Worm (Caenorhabditis elegans): ENCODE results near the gene piga-1.

The piga-1 gene

DNA sequence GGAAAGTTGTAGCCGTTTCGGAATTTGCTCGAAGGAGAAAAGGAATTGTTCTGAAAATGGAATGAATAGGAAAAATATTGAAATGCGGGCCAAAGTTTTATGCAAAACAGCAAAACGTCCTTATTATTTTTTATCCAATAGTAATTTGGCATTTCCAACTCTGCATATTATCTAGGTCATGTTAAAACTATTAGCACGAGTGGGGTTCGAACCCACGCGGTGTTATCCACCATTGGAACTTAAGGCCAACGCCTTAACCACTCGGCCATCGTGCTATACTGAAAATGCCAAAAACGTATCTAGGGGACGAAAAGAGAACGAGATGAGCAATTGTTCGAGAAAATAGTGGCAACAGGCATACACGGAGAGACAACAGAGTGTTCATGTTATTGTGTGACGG lies 29.7 kb downstream of the piga-1 start (continued):
- TF ChIP-seq lin-40 (tag; optimal IDR thresholded peaks at IDR 0.05) = no peak
- TF ChIP-seq sptf-2 (GFP tag; optimal IDR thresholded peaks at IDR 0.05) = peak; percentile 90
- no peak for TF ChIP-seq dox-1 (GFP tag; IDR thresholded peaks at IDR 0.05)
- no peak for TF ChIP-seq F10E7.11 (tag; optimal IDR thresholded peaks at IDR 0.05)
- TF ChIP-seq lin-26 (GFP tag; IDR thresholded peaks at IDR 0.05) = 0 out of 2 replicates have a peak, but pooled peaks have one; percentile 60
- TF ChIP-seq snpc-1.3 (tag; optimal IDR thresholded peaks at IDR 0.05; ENCODE audit: insufficient read depth) = peak; percentile 37
- TF ChIP-seq F39B2.1 (GFP tag; IDR thresholded peaks at IDR 0.05) = no peak
- TF ChIP-seq pbrm-1 (GFP tag; IDR thresholded peaks at IDR 0.05) = no peak
- TF ChIP-seq ceh-100 (GFP tag; IDR thresholded peaks at IDR 0.05) = no peak
- TF ChIP-seq zim-3 (tag; optimal IDR thresholded peaks at IDR 0.05) = no peak
- TF ChIP-seq F52B5.7 (tag; optimal IDR thresholded peaks at IDR 0.05) = no peak
- no peak for TF ChIP-seq nhr-90 (tag; optimal IDR thresholded peaks at IDR 0.05)
- TF ChIP-seq pha-4 (tag; optimal IDR thresholded peaks at IDR 0.05) = no peak
- TF ChIP-seq mes-4 (tag; optimal IDR thresholded peaks at IDR 0.05) = no peak
- no peak for TF ChIP-seq dpff-1 (tag; optimal IDR thresholded peaks at IDR 0.05)
- no peak for TF ChIP-seq aptf-3 (GFP tag; IDR thresholded peaks at IDR 0.05)
- TF ChIP-seq ztf-18 (tag; optimal IDR thresholded peaks at IDR 0.05) = no peak
- TF ChIP-seq F57C9.4 (tag; optimal IDR thresholded peaks at IDR 0.05) = no peak
- TF ChIP-seq ztf-25 (GFP tag; IDR thresholded peaks at IDR 0.05) = no peak
- TF ChIP-seq Y53F4B.3 (GFP tag; IDR thresholded peaks at IDR 0.05) = no peak
- TF ChIP-seq C06A6.2 (GFP tag; conservative IDR thresholded peaks at IDR 0.05) = no peak
- TF ChIP-seq unc-62 (GFP tag; optimal IDR thresholded peaks at IDR 0.05) = no peak
- TF ChIP-seq sea-2 (GFP tag; IDR thresholded peaks at IDR 0.05) = no peak
- TF ChIP-seq ztf-28 (GFP tag; IDR thresholded peaks at IDR 0.05) = no peak

DNA sequence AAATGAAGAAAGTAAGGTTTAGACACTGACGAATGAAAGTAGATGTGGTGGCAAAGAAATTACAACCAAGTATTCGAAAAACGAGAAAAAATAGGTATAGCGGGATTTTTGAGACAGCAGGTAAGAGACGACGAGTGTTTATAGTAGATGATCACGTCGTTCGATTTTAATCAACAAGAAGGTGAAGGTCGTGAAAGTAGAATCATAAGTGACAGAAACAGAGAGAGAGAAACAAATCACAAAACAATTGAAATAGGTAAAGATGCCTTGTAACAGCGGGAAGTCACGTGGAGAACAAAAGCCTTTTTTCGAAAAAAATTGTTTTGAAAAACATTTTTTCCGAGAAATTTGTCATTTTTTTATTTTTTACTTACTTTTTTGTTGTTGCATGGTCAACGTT lies 31.4 kb downstream of the piga-1 start, which contains the start of gene T22C8.6:
Gene T22C8.6, minus strand, starts transcription at position 194 of the 400 bp plus-strand sequence.
- TF ChIP-seq F33H1.4 (GFP tag; IDR thresholded peaks at IDR 0.05) (no peak), tbx-9 (tag; optimal IDR thresholded peaks at IDR 0.05; ENCODE audit: borderline replicate concordance) (no peak), B0035.1 (tag; optimal IDR thresholded peaks at IDR 0.05) (no peak), T26A5.8 (tag; optimal IDR thresholded peaks at IDR 0.05) (no peak), Y67H2A.10 (GFP tag; conservative IDR thresholded peaks at IDR 0.05) (no peak), egrh-3 (GFP tag; IDR thresholded peaks at IDR 0.05) (no peak), ceh-91 (GFP tag; IDR thresholded peaks at IDR 0.05) (no peak)

DNA sequence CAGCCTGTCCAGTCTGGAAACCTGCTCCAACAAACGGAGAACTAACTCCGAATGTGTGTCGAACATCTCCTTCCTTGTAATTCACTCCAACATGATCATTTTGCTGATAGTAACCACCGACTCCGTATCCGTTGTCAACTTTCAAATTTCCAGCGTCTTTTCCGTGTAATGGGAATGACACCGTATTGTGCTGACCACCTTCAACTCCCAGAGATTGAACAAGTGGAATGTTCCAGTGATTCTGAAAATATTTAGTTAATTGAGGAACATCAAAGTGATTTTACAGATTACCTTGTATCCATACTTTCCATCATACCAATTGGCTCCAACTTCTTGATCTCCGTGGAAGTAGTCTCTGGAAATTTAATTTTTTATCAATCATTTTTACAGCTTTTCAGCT lies 33.6 kb downstream of the piga-1 start:
- TF ChIP-seq B0019.2 (GFP tag; conservative IDR thresholded peaks at IDR 0.05) (no peak), F37B4.10 (GFP tag; IDR thresholded peaks at IDR 0.05) (no peak), cebp-2 (GFP tag; IDR thresholded peaks at IDR 0.05) (no peak), ccch-3 (GFP tag; optimal IDR thresholded peaks at IDR 0.05) (no peak), nfya-2 (GFP tag; IDR thresholded peaks at IDR 0.05) (no peak), tbp1 (GFP tag; optimal IDR thresholded peaks at IDR 0.05) (no peak), him-1 (tag; optimal IDR thresholded peaks at IDR 0.05) (no peak), lag-1 (GFP tag; IDR thresholded peaks at IDR 0.05) (no peak), madf-3 (GFP tag; IDR thresholded peaks at IDR 0.05) (no peak), Y79H2A.3 (GFP tag; conservative IDR thresholded peaks at IDR 0.05) (no peak), D2030.7 (GFP tag; IDR thresholded peaks at IDR 0.05) (no peak), F55B11.4 (tag; optimal IDR thresholded peaks at IDR 0.05; ENCODE audit: borderline replicate concordance, insufficient read depth) (no peak), attf-3 (GFP tag; conservative IDR thresholded peaks at IDR 0.05) (no peak), ceh-27 (GFP tag; optimal IDR thresholded peaks at IDR 0.05) (no peak), lin-54 (GFP tag; optimal IDR thresholded peaks at IDR 0.05) (no peak), let-526 (GFP tag; IDR thresholded peaks at IDR 0.05) (no peak), attf-6 (GFP tag; IDR thresholded peaks at IDR 0.05) (no peak)
